Worm (Caenorhabditis elegans) whole organism, mixed stage, embryonic: ENCODE results near the gene W05H9.2.

Experiments
- bed-3 ChIP-seq: fragments of 200-800 bp; sonication (Bioruptor generic); optimal IDR thresholded peaks from 3 replicates; lab custom pipeline; 2018; ENCODE audit warnings: mild to moderate bottlenecking, missing genetic modification characterization, moderate library complexity, missing compliant biosample characterization
- blmp-1 ChIP-seq: fragments of 150-350 bp; optimal IDR thresholded peaks from 2 replicates; lab custom pipeline; 2014; ENCODE audit warnings: missing biosample characterization, missing genetic modification characterization
- elt-3 ChIP-seq: fragments of 150-350 bp; optimal IDR thresholded peaks from 2 replicates; lab custom pipeline; 2014; ENCODE audit warnings: missing biosample characterization, missing genetic modification characterization
- hlh-1 ChIP-seq: fragments of 150-350 bp; optimal IDR thresholded peaks from 2 replicates; lab custom pipeline; 2014; ENCODE audit warnings: missing biosample characterization, missing genetic modification reagents, missing genetic modification characterization
- lin-13 ChIP-seq: fragments of 150-350 bp; optimal IDR thresholded peaks from 2 replicates; lab custom pipeline; 2014; ENCODE audit warnings: missing biosample characterization, missing genetic modification characterization
- lsy-2 ChIP-seq: fragments of 150-350 bp; optimal IDR thresholded peaks from 2 replicates; lab custom pipeline; 2014; ENCODE audit warnings: missing biosample characterization, missing genetic modification characterization
- mep-1 ChIP-seq: fragments of 150-350 bp; optimal IDR thresholded peaks from 2 replicates; lab custom pipeline; 2017; ENCODE audit warnings: missing biosample characterization, missing genetic modification reagents, missing genetic modification characterization, inconsistent platforms
- nhr-2 ChIP-seq: fragments of 150-350 bp; optimal IDR thresholded peaks from 2 replicates; lab custom pipeline; 2014; ENCODE audit warnings: missing biosample characterization, missing genetic modification characterization
- nhr-237 ChIP-seq: fragments of 150-350 bp; optimal IDR thresholded peaks from 2 replicates; lab custom pipeline; 2014; ENCODE audit warnings: missing biosample characterization, missing genetic modification characterization
- pha-4 ChIP-seq: fragments of 150-350 bp; optimal IDR thresholded peaks from 2 replicates; lab custom pipeline; 2018; ENCODE audit warnings: missing biosample characterization, missing genetic modification reagents, missing genetic modification characterization
- snpc-4 ChIP-seq: fragments of 150-350 bp; optimal IDR thresholded peaks from 2 replicates; lab custom pipeline; 2014; ENCODE audit warnings: missing biosample characterization, missing genetic modification characterization
- unc-62 ChIP-seq: fragments of 150-350 bp; optimal IDR thresholded peaks from 2 replicates; lab custom pipeline; 2014; ENCODE audit warnings: missing biosample characterization, missing genetic modification reagents, missing genetic modification characterization
- ztf-11 ChIP-seq: fragments of 150-350 bp; optimal IDR thresholded peaks from 2 replicates; lab custom pipeline; 2014; ENCODE audit warnings: missing biosample characterization, missing genetic modification characterization

DNA sequence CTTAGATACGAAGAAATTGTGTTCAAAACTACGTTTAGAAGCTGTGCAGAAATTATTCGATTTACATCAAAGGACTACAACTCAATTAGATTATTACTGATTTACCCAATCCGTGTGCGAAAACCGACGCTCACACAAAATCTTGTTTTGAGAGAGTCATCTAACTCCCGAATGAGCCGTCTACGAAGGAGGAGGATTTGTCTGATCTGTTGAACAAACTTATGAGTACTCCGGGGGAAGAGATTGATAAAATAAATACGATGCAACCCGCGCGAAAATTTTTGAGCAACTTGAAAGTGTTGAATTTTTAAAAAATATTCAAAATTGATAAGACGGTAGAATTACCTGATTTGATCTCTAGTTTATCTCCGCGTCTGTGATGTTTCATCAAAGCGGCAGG lies 15.5 kb upstream of the W05H9.2 start:
- TF ChIP-seq pha-4 (tag; lab: Kevin White, UChicago) (no peak), blmp-1 (tag; lab: Kevin White, UChicago) (no peak), snpc-4 (tag; lab: Kevin White, UChicago) (no peak), lin-13 (tag; lab: Kevin White, UChicago) (no peak), lsy-2 (tag; lab: Kevin White, UChicago) (no peak), nhr-237 (tag; lab: Kevin White, UChicago) (no peak), ztf-11 (tag; lab: Kevin White, UChicago) (no peak), bed-3 (GFP tag; lab: Kevin White, UChicago) (no peak), elt-3 (tag; lab: Kevin White, UChicago) (no peak), hlh-1 (tag; lab: Kevin White, UChicago) (no peak), unc-62 (GFP tag; lab: Kevin White, UChicago) (no peak), mep-1 (tag; lab: Kevin White, UChicago) (no peak), nhr-2 (tag; lab: Kevin White, UChicago) (no peak)
